Fruit fly (Drosophila melanogaster): ENCODE results near the gene CG14434.

CG14434 gene

DNA sequence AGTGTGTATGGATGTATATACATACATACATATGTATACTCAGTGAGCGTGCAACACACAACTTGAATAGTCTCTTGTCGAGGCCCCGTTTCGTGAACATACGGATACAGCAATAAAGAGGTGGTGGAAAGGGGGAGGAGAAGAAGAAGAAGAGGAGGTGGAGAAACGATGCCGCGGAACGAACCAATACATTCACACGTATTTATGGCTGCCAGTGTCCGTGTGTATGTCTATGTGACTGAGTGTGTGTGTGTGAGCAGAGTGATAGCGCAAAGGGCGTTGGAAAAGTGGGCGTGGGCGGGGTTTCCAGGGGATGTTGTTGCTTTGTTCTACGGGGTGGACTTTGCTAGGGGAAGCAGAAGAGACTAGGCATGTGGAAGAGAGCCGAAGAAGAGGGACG, 13.6 kb downstream of the CG14434 start (continued):
- TF ChIP-seq D (optimal IDR thresholded peaks at IDR 0.05), result no peak
- no peak for TF ChIP-seq D (GFP tag; optimal IDR thresholded peaks at IDR 0.05)
- TF ChIP-seq pita (GFP tag; optimal IDR thresholded peaks at IDR 0.05), result no peak
- TF ChIP-seq sens (GFP tag), result peak; percentile 36
- TF ChIP-seq CG31441 (GFP tag; IDR thresholded peaks at IDR 0.05), result no peak
- TF ChIP-seq hbn (GFP tag; IDR thresholded peaks at IDR 0.05; ENCODE audit: partially characterized antibody), result no peak
- peak; percentile 34 for TF ChIP-seq CG5180 (GFP tag; optimal IDR thresholded peaks at IDR 0.05)
- no peak for TF ChIP-seq pan (optimal IDR thresholded peaks at IDR 0.05)
- no peak for TF ChIP-seq pan (GFP tag; optimal IDR thresholded peaks at IDR 0.05 in 1 of 2, IDR thresholded peaks at IDR 0.05 in 1 of 2)
- peak; percentile 3 for TF ChIP-seq CG15514 (GFP tag; optimal IDR thresholded peaks at IDR 0.05)
- no peak for TF ChIP-seq cas (GFP tag; IDR thresholded peaks at IDR 0.05)
- TF ChIP-seq CoRest (tag; optimal IDR thresholded peaks at IDR 0.05), result peak; percentile 26
- TF ChIP-seq CG31224 (GFP tag; IDR thresholded peaks at IDR 0.05), result no peak
- TF ChIP-seq crp (GFP tag; optimal IDR thresholded peaks at IDR 0.05), result no peak
- no peak for TF ChIP-seq jing (GFP tag; optimal IDR thresholded peaks at IDR 0.05)
- no peak for TF ChIP-seq CG4730 (GFP tag; IDR thresholded peaks at IDR 0.05)
- TF ChIP-seq twi (tag; optimal IDR thresholded peaks at IDR 0.05), result peak; percentile 50
- no peak for TF ChIP-seq CG16813 (GFP tag; IDR thresholded peaks at IDR 0.05; ENCODE audit: partially characterized antibody)
- TF ChIP-seq CG7745 (tag; optimal IDR thresholded peaks at IDR 0.05), result no peak
- no peak for TF ChIP-seq CG30020 (tag; optimal IDR thresholded peaks at IDR 0.05)
- no peak for TF ChIP-seq grau (tag; optimal IDR thresholded peaks at IDR 0.05)
- no peak for TF ChIP-seq CG11504 (tag; optimal IDR thresholded peaks at IDR 0.05)
- TF ChIP-seq Blimp-1 (GFP tag; optimal IDR thresholded peaks at IDR 0.05), result no peak
- no peak for TF ChIP-seq zfh2 (GFP tag; optimal IDR thresholded peaks at IDR 0.05)
- no peak for TF ChIP-seq B-H1 (GFP tag; IDR thresholded peaks at IDR 0.05)
- peak; percentile 53 for TF ChIP-seq sug (tag; optimal IDR thresholded peaks at IDR 0.05)
- TF ChIP-seq Mes4 (GFP tag; optimal IDR thresholded peaks at IDR 0.05), result no peak
- no peak for TF ChIP-seq CG6813 (GFP tag; optimal IDR thresholded peaks at IDR 0.05)
- TF ChIP-seq Sox100B (GFP tag; optimal IDR thresholded peaks at IDR 0.05), result no peak
- TF ChIP-seq CG43689 (GFP tag; IDR thresholded peaks at IDR 0.05), result no peak
- no peak for TF ChIP-seq dysf (GFP tag; IDR thresholded peaks at IDR 0.05)
- peak; percentile 24 for TF ChIP-seq CG3163 (GFP tag; optimal IDR thresholded peaks at IDR 0.05)
- peak; percentile 23 for TF ChIP-seq CrebB (tag; optimal IDR thresholded peaks at IDR 0.05)
- TF ChIP-seq BEAF-32 (GFP tag; optimal IDR thresholded peaks at IDR 0.05), result no peak
- TF ChIP-seq vnd (GFP tag; IDR thresholded peaks at IDR 0.05; ENCODE audit: partially characterized antibody), result no peak
- no peak for TF ChIP-seq vfl (GFP tag; optimal IDR thresholded peaks at IDR 0.05)
- no peak for TF ChIP-seq pum (GFP tag; optimal IDR thresholded peaks at IDR 0.05)
- TF ChIP-seq Bgb (GFP tag; IDR thresholded peaks at IDR 0.05; ENCODE audit: partially characterized antibody), result no peak
- TF ChIP-seq CG11695 (GFP tag; IDR thresholded peaks at IDR 0.05), result no peak
- TF ChIP-seq onecut (GFP tag; IDR thresholded peaks at IDR 0.05), result no peak; the same call in 1 of the 2 replicates
- peak; percentile 39 for TF ChIP-seq CG7987 (GFP tag; optimal IDR thresholded peaks at IDR 0.05)
- TF ChIP-seq sisA (GFP tag; IDR thresholded peaks at IDR 0.05), result no peak
- no peak for TF ChIP-seq ato (GFP tag; IDR thresholded peaks at IDR 0.05; ENCODE audit: partially characterized antibody)
- TF ChIP-seq YL-1 (GFP tag; optimal IDR thresholded peaks at IDR 0.05), result no peak
- no peak for TF ChIP-seq Antp (GFP tag; optimal IDR thresholded peaks at IDR 0.05)
- TF ChIP-seq Hsf (GFP tag; optimal IDR thresholded peaks at IDR 0.05), result no peak
- TF ChIP-seq ATbp (GFP tag; optimal IDR thresholded peaks at IDR 0.05), result no peak
- TF ChIP-seq dm (GFP tag; optimal IDR thresholded peaks at IDR 0.05), result no peak
- no peak for TF ChIP-seq nau (GFP tag; optimal IDR thresholded peaks at IDR 0.05)
- TF ChIP-seq lmd (GFP tag; IDR thresholded peaks at IDR 0.05), result no peak
- TF ChIP-seq CG2889 (GFP tag; IDR thresholded peaks at IDR 0.05), result no peak
- TF ChIP-seq CG9437 (GFP tag; optimal IDR thresholded peaks at IDR 0.05), result no peak
